Worm (Caenorhabditis elegans): Measurements from ENCODE around the gene glb-30.

Gene glb-30

ce11 chrIII:1676588-1676987, 8.2 kb upstream of the glb-30 start, which contains the start of gene Y22D7AR.6:
TSS of gene Y22D7AR.6 (minus strand) at chrIII:1676721.
- TF ChIP-seq scrt-1 (GFP tag; IDR thresholded peaks at IDR 0.05) (no peak), hmg-4 (GFP tag; optimal IDR thresholded peaks at IDR 0.05) (no peak), tbx-11 (GFP tag; IDR thresholded peaks at IDR 0.05) (no peak), pes-1 (GFP tag; IDR thresholded peaks at IDR 0.05) (no peak), ama-1 (optimal IDR thresholded peaks at IDR 0.05) (no peak), ets-7 (tag; optimal IDR thresholded peaks at IDR 0.05) (no peak)

ce11 chrIII:1674760-1675159, 6.3 kb upstream of the glb-30 start:
- TF ChIP-seq ceh-13 (GFP tag; optimal IDR thresholded peaks at IDR 0.05), result no peak

ce11 chrIII:1673320-1673719, 4.9 kb upstream of the glb-30 start:
- no peak for TF ChIP-seq aly-1 (tag; optimal IDR thresholded peaks at IDR 0.05)
- no peak for TF ChIP-seq F13C5.2 (tag; optimal IDR thresholded peaks at IDR 0.05)
- no peak for TF ChIP-seq scrt-1 (GFP tag; IDR thresholded peaks at IDR 0.05)
- TF ChIP-seq flt-1 (GFP tag; IDR thresholded peaks at IDR 0.05), result no peak
- no peak for TF ChIP-seq sea-1 (GFP tag; conservative IDR thresholded peaks at IDR 0.05)
- TF ChIP-seq hmg-4 (GFP tag; optimal IDR thresholded peaks at IDR 0.05), result no peak
- no peak for TF ChIP-seq tbx-11 (GFP tag; IDR thresholded peaks at IDR 0.05)
- no peak for TF ChIP-seq B0310.2 (tag; optimal IDR thresholded peaks at IDR 0.05)
- TF ChIP-seq ets-7 (tag; optimal IDR thresholded peaks at IDR 0.05), result no peak
- TF ChIP-seq hnd-1 (tag; optimal IDR thresholded peaks at IDR 0.05), result no peak
- TF ChIP-seq pes-1 (GFP tag; IDR thresholded peaks at IDR 0.05), result no peak
- no peak for TF ChIP-seq hmbx-1 (tag; optimal IDR thresholded peaks at IDR 0.05)
- TF ChIP-seq ama-1 (optimal IDR thresholded peaks at IDR 0.05), result no peak
- no peak for TF ChIP-seq tra-4 (tag; optimal IDR thresholded peaks at IDR 0.05)
- TF ChIP-seq ceh-36 (tag; optimal IDR thresholded peaks at IDR 0.05), result no peak
- TF ChIP-seq ceh-13 (GFP tag; optimal IDR thresholded peaks at IDR 0.05), result no peak
- no peak for TF ChIP-seq tbx-37 (GFP tag; conservative IDR thresholded peaks at IDR 0.05)

ce11 chrIII:1666893-1667292, 1.5 kb downstream of the glb-30 start:
- TF ChIP-seq tbx-11 (GFP tag; IDR thresholded peaks at IDR 0.05), result no peak
- TF ChIP-seq tra-4 (tag; optimal IDR thresholded peaks at IDR 0.05), result no peak
- no peak for TF ChIP-seq F13C5.2 (tag; optimal IDR thresholded peaks at IDR 0.05)
- no peak for TF ChIP-seq flt-1 (GFP tag; IDR thresholded peaks at IDR 0.05)
- no peak for TF ChIP-seq aly-1 (tag; optimal IDR thresholded peaks at IDR 0.05)
- TF ChIP-seq tbx-37 (GFP tag; conservative IDR thresholded peaks at IDR 0.05), result no peak

- TF ChIP-seq hnd-1 (tag; optimal IDR thresholded peaks at IDR 0.05) (no peak), ets-7 (tag; optimal IDR thresholded peaks at IDR 0.05) (no peak), ceh-13 (GFP tag; optimal IDR thresholded peaks at IDR 0.05) (no peak), aly-1 (tag; optimal IDR thresholded peaks at IDR 0.05) (no peak), pes-1 (GFP tag; IDR thresholded peaks at IDR 0.05) (no peak), hmbx-1 (tag; optimal IDR thresholded peaks at IDR 0.05) (no peak), B0310.2 (tag; optimal IDR thresholded peaks at IDR 0.05) (no peak), tbx-11 (GFP tag; IDR thresholded peaks at IDR 0.05) (no peak), ceh-36 (tag; optimal IDR thresholded peaks at IDR 0.05) (no peak), sea-1 (GFP tag; conservative IDR thresholded peaks at IDR 0.05) (no peak), hmg-4 (GFP tag; optimal IDR thresholded peaks at IDR 0.05) (no peak), tbx-37 (GFP tag; conservative IDR thresholded peaks at IDR 0.05) (no peak), scrt-1 (GFP tag; IDR thresholded peaks at IDR 0.05) (no peak), tra-4 (tag; optimal IDR thresholded peaks at IDR 0.05) (no peak), ama-1 (optimal IDR thresholded peaks at IDR 0.05) (no peak), flt-1 (GFP tag; IDR thresholded peaks at IDR 0.05) (no peak)
These were observed 2.6 kb downstream of the glb-30 start, which contains the start of gene Y22D7AR.3 for ce11 chrIII:1665799-1666308. TSS of gene Y22D7AR.3 (minus strand) at chrIII:1665849.

- TF ChIP-seq hmg-4 (GFP tag; optimal IDR thresholded peaks at IDR 0.05) (no peak), pes-1 (GFP tag; IDR thresholded peaks at IDR 0.05) (no peak), hnd-1 (tag; optimal IDR thresholded peaks at IDR 0.05) (no peak), ceh-13 (GFP tag; optimal IDR thresholded peaks at IDR 0.05) (no peak), sea-1 (GFP tag; conservative IDR thresholded peaks at IDR 0.05) (no peak), ceh-36 (tag; optimal IDR thresholded peaks at IDR 0.05) (no peak), B0310.2 (tag; optimal IDR thresholded peaks at IDR 0.05) (no peak), scrt-1 (GFP tag; IDR thresholded peaks at IDR 0.05) (no peak), aly-1 (tag; optimal IDR thresholded peaks at IDR 0.05) (no peak), F13C5.2 (tag; optimal IDR thresholded peaks at IDR 0.05) (no peak), flt-1 (GFP tag; IDR thresholded peaks at IDR 0.05) (no peak), tbx-37 (GFP tag; conservative IDR thresholded peaks at IDR 0.05) (no peak), ets-7 (tag; optimal IDR thresholded peaks at IDR 0.05) (no peak), tbx-11 (GFP tag; IDR thresholded peaks at IDR 0.05) (no peak), ama-1 (optimal IDR thresholded peaks at IDR 0.05) (no peak), tra-4 (tag; optimal IDR thresholded peaks at IDR 0.05) (no peak)
These were observed 3.0 kb downstream of the glb-30 start for ce11 chrIII:1665373-1665772.

- no peak for TF ChIP-seq tra-4 (tag; optimal IDR thresholded peaks at IDR 0.05)
- no peak for TF ChIP-seq aly-1 (tag; optimal IDR thresholded peaks at IDR 0.05)
- no peak for TF ChIP-seq ama-1 (optimal IDR thresholded peaks at IDR 0.05)
- TF ChIP-seq B0310.2 (tag; optimal IDR thresholded peaks at IDR 0.05), result no peak
- no peak for TF ChIP-seq ceh-13 (GFP tag; optimal IDR thresholded peaks at IDR 0.05)
- TF ChIP-seq tbx-37 (GFP tag; conservative IDR thresholded peaks at IDR 0.05), result no peak
- no peak for TF ChIP-seq hnd-1 (tag; optimal IDR thresholded peaks at IDR 0.05)
- no peak for TF ChIP-seq ceh-36 (tag; optimal IDR thresholded peaks at IDR 0.05)
- TF ChIP-seq tbx-11 (GFP tag; IDR thresholded peaks at IDR 0.05), result no peak
- no peak for TF ChIP-seq hmbx-1 (tag; optimal IDR thresholded peaks at IDR 0.05)
- TF ChIP-seq hmg-4 (GFP tag; optimal IDR thresholded peaks at IDR 0.05), result no peak
- no peak for TF ChIP-seq flt-1 (GFP tag; IDR thresholded peaks at IDR 0.05)
- TF ChIP-seq F13C5.2 (tag; optimal IDR thresholded peaks at IDR 0.05), result no peak
- TF ChIP-seq ets-7 (tag; optimal IDR thresholded peaks at IDR 0.05), result no peak
- TF ChIP-seq pes-1 (GFP tag; IDR thresholded peaks at IDR 0.05), result no peak
- no peak for TF ChIP-seq scrt-1 (GFP tag; IDR thresholded peaks at IDR 0.05)
- no peak for TF ChIP-seq sea-1 (GFP tag; conservative IDR thresholded peaks at IDR 0.05)
These were observed 3.6 kb downstream of the glb-30 start, which contains the start of gene Y22D7AL.16 for ce11 chrIII:1664761-1665266. TSS of gene Y22D7AL.16 (minus strand) at chrIII:1665216.
